Fruit fly (Drosophila melanogaster): ENCODE measurements around the gene CG1503.

Gene CG1503

DNA sequence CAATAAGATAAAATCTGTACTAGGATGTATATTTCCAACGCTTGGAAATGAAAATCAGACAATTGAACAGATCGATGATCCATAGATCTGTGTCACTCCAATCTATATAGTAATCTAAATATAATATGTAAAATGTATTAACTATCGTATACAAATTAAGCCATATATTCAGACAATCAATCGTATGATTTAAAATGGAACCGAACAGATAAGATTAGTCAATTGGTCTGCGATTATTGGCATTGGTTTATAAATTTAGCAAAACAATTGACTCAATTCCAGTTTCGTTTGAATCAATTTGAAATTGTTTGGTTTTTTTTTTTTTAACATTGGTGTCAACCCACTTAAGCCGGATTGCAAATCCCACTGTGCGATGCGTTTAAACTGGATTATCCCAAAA lies 38.3 kb downstream of the CG1503 start (continued):
- 0 out of 3 replicates have a peak, but pooled peaks have one; percentile 27 for TF ChIP-seq dysf (GFP tag; IDR thresholded peaks at IDR 0.05)
- TF ChIP-seq gsb-n (tag; optimal IDR thresholded peaks at IDR 0.05) = no peak
- TF ChIP-seq Doc2 (GFP tag; IDR thresholded peaks at IDR 0.05) = no peak
- TF ChIP-seq CG11695 (GFP tag; IDR thresholded peaks at IDR 0.05) = no peak
- TF ChIP-seq CG4360 (GFP tag; IDR thresholded peaks at IDR 0.05) = no peak
- TF ChIP-seq fd96Cb (tag; optimal IDR thresholded peaks at IDR 0.05) = peak; percentile 5
- TF ChIP-seq cato (GFP tag; optimal IDR thresholded peaks at IDR 0.05; ENCODE audit: borderline replicate concordance) = no peak
- TF ChIP-seq CG12219 (GFP tag; optimal IDR thresholded peaks at IDR 0.05) = no peak
- peak; percentile 19 for TF ChIP-seq Sox100B (GFP tag; optimal IDR thresholded peaks at IDR 0.05)

DNA sequence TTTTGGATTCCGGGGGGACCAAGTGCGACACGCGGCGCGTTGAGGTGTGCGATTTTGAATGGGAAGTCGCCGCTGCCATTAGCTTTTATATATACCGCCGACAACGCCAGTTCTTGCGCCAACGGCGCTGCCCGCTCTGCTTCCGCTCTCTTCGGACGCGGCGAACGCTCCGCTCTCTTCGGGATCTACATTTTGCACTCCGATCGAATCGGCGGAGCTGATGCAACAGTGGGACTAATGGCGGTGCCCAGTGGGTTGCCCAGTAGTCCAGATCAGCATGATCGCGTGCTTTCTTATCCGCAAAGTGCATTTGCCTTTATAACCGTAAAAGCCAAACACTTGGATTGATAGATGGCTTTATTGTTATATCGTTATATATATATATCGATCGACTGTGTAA lies 38.7 kb downstream of the CG1503 start, which contains the start of gene CG32512:
TSS of gene CG32512 (minus strand) at position 67 of the 400 bp plus-strand sequence.
- TF ChIP-seq sisA (GFP tag; IDR thresholded peaks at IDR 0.05) = 0 out of 2 replicates have a peak, but pooled peaks have one; percentile 14
- TF ChIP-seq Drgx (GFP tag; IDR thresholded peaks at IDR 0.05) = peak; percentile 45
- no peak for TF ChIP-seq CG9437 (GFP tag; optimal IDR thresholded peaks at IDR 0.05)
- peak; percentile 60 for TF ChIP-seq Med (GFP tag)
- peak; percentile 20; the same call in 1 of the 2 replicates for TF ChIP-seq Rfx (GFP tag; IDR thresholded peaks at IDR 0.05)
- TF ChIP-seq Hr78 (GFP tag; optimal IDR thresholded peaks at IDR 0.05) = no peak
- TF ChIP-seq Adf1 (GFP tag; IDR thresholded peaks at IDR 0.05) = peak; percentile 22; the same call in 1 of the 2 replicates
- peak; percentile 55 for TF ChIP-seq CG3163 (GFP tag; optimal IDR thresholded peaks at IDR 0.05)
- TF ChIP-seq prd (optimal IDR thresholded peaks at IDR 0.05) = no peak
- TF ChIP-seq prd (GFP tag; IDR thresholded peaks at IDR 0.05) = 0 out of 3 replicates have a peak, but pooled peaks have one; percentile 19
- TF ChIP-seq Trl (optimal IDR thresholded peaks at IDR 0.05) = peak; percentile 20 to 27
- TF ChIP-seq Trl (GFP tag; optimal IDR thresholded peaks at IDR 0.05) = no peak

DNA sequence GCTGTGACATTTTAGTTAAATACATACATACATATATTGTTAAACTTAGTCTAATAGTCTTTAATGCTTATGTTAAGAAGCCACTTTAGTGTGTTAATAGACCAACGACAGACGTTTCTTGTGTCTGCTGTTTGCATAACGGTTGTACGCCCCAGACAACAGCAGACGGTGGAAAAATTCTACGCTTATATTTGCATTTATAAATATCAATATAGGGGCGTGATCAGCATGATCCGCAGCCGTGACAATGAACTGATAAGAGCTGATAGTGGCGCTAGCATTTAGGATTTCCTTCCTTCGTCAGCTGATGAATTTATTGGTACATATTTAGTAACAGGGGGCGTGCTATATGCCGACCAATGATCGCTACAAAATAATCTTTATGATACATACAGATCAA lies 40.4 kb downstream of the CG1503 start:
- peak; percentile 33 for TF ChIP-seq sens (GFP tag)
- TF ChIP-seq Pdp1 (GFP tag; optimal IDR thresholded peaks at IDR 0.05) = peak in 1 of 2 experiments; percentile 6
- peak; percentile 12 for TF ChIP-seq CG15696 (tag; optimal IDR thresholded peaks at IDR 0.05)
- no peak for TF ChIP-seq cad (GFP tag; optimal IDR thresholded peaks at IDR 0.05)
- TF ChIP-seq Blimp-1 (GFP tag; optimal IDR thresholded peaks at IDR 0.05) = peak; percentile 11
- peak; percentile 51 for TF ChIP-seq CG7987 (GFP tag; optimal IDR thresholded peaks at IDR 0.05)
- peak; percentile 2 for TF ChIP-seq CG2678 (tag; optimal IDR thresholded peaks at IDR 0.05)
- TF ChIP-seq CG6813 (GFP tag; optimal IDR thresholded peaks at IDR 0.05) = peak; percentile 14
- no peak for TF ChIP-seq HLH3B (GFP tag; IDR thresholded peaks at IDR 0.05)

DNA sequence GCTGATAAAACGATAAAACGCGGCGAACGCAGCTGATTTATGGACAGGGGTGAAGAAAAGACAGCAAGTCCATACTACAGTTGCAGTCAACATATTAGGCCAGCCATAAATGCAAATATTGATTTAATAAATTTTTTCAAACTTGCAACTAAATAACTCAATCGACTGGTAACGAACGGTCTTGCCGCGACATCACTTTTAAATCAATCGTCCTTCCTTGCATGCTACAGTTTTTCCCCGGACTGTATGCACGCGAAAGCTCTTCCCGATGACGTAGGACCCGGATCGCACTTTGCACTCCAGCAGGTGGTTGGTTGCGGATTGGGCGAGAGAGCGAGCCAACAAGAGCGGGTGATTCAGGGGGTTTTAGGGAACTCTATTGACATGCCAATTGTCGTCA lies 41.2 kb downstream of the CG1503 start:
- TF ChIP-seq CG15073 (GFP tag; optimal IDR thresholded peaks at IDR 0.05) (peak; percentile 30), NfI (GFP tag; optimal IDR thresholded peaks at IDR 0.05) (peak; percentile 10), CG4424 (GFP tag; optimal IDR thresholded peaks at IDR 0.05) (no peak), bbx (GFP tag; IDR thresholded peaks at IDR 0.05; ENCODE audit: partially characterized antibody) (no peak), Ets97D (GFP tag; optimal IDR thresholded peaks at IDR 0.05) (no peak), Mrtf (GFP tag; IDR thresholded peaks at IDR 0.05) (0 out of 3 replicates have a peak, but pooled peaks have one; percentile 6), CG34422 (GFP tag; IDR thresholded peaks at IDR 0.05) (0 out of 3 replicates have a peak, but pooled peaks have one; percentile 13), HLH3B (GFP tag; IDR thresholded peaks at IDR 0.05) (peak; percentile 18; the same call in 1 of the 2 replicates), CG4854 (GFP tag; optimal IDR thresholded peaks at IDR 0.05) (no peak), CG14965 (GFP tag; optimal IDR thresholded peaks at IDR 0.05; ENCODE audit: borderline replicate concordance) (no peak), fd3F (GFP tag; optimal IDR thresholded peaks at IDR 0.05) (no peak), tin (GFP tag; optimal IDR thresholded peaks at IDR 0.05) (no peak), bsh (GFP tag; optimal IDR thresholded peaks at IDR 0.05) (peak in 1 of 2 experiments; percentile 47), Ada2b (GFP tag; IDR thresholded peaks at IDR 0.05) (peak; percentile 24; the same call in 1 of the 2 replicates), lilli (GFP tag; optimal IDR thresholded peaks at IDR 0.05) (no peak), row (GFP tag; IDR thresholded peaks at IDR 0.05) (peak; percentile 46; the same call in 2 of the 3 replicates), sens (GFP tag) (peak; percentile 73), pros (GFP tag; optimal IDR thresholded peaks at IDR 0.05) (no peak), CG2889 (GFP tag; IDR thresholded peaks at IDR 0.05) (0 out of 3 replicates have a peak, but pooled peaks have one; percentile 15)
